Worm (Caenorhabditis elegans) whole organism, late embryonic: ENCODE data around the gene T24E12.6.

Experiments used
- F13H6.1 ChIP-seq: sonication (generic microtip); optimal IDR thresholded peaks from 2 replicates; lab custom pipeline; 2016; ENCODE audit warnings: missing genetic modification characterization, missing compliant biosample characterization
- Y22D7AL.16 ChIP-seq: sonication (generic microtip); optimal IDR thresholded peaks from 2 replicates; lab custom pipeline; 2016; ENCODE audit warnings: missing genetic modification characterization, missing compliant biosample characterization
- ama-1 ChIP-seq: fragments of 150-350 bp; optimal IDR thresholded peaks from 2 replicates; lab custom pipeline; 2014
- ceh-2 ChIP-seq: sonication (generic microtip); optimal IDR thresholded peaks from 2 replicates; lab custom pipeline; 2016; ENCODE audit warnings: missing genotype, missing genetic modification characterization, missing compliant biosample characterization
- ceh-30 ChIP-seq: fragments of 150-350 bp; optimal IDR thresholded peaks from 2 replicates; lab custom pipeline; 2014; ENCODE audit warnings: missing biosample characterization, missing genetic modification characterization
- ceh-45 ChIP-seq: fragments of 200-800 bp; sonication (Bioruptor generic); IDR thresholded peaks from 2 replicates; pipeline ENCODE4 v1.3.6; 2022; ENCODE audit warnings: missing genetic modification reagents, missing genetic modification characterization, missing compliant biosample characterization
- ets-4 ChIP-seq: sonication (generic microtip); optimal IDR thresholded peaks from 2 replicates; lab custom pipeline; 2016; ENCODE audit warnings: missing genetic modification characterization, missing compliant biosample characterization
- hlh-13 ChIP-seq: fragments of 200-800 bp; sonication (Bioruptor generic); optimal IDR thresholded peaks from 2 replicates; lab custom pipeline; 2018; ENCODE audit warnings: mild to moderate bottlenecking, missing genetic modification characterization, missing compliant biosample characterization
- pat-9 ChIP-seq: fragments of 200-800 bp; sonication (Bioruptor generic); optimal IDR thresholded peaks from 2 replicates; lab custom pipeline; 2018; ENCODE audit warnings: mild to moderate bottlenecking, missing genetic modification characterization, moderate library complexity, missing compliant biosample characterization
- pha-4 ChIP-seq: fragments of 150-350 bp; optimal IDR thresholded peaks from 2 replicates; lab custom pipeline; 2018; ENCODE audit warnings: missing biosample characterization, missing genetic modification reagents, missing genetic modification characterization
- pqm-1 ChIP-seq: sonication (generic microtip); optimal IDR thresholded peaks from 2 replicates; lab custom pipeline; 2016; ENCODE audit warnings: missing genetic modification characterization, missing compliant biosample characterization
- ttx-3 ChIP-seq: sonication (generic microtip); optimal IDR thresholded peaks from 2 replicates; lab custom pipeline; 2016; ENCODE audit warnings: missing genetic modification reagents, missing genetic modification characterization, missing compliant biosample characterization
- ztf-16 ChIP-seq: sonication (generic microtip); optimal IDR thresholded peaks from 2 replicates; lab custom pipeline; 2017; ENCODE audit warnings: missing genetic modification characterization, missing compliant biosample characterization

DNA sequence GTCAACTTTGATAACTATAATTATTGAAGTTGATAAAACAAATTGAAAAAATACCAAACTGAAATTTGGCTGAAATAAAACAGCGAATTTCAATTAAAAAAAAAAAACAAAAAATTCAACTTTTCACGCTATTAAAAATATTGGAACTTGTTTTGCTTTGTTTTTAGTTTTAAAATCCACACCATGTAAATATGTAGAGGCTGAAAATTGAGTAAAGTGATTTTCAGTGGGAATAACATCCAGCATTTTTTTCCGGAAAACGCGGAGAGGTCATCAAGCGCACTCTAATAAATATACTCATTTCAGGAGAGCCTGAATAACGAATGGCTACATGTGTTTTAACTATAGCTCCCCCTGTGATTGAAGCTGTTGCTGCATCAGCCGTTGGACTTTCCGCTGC is 7.9 kb downstream of the T24E12.6 start, which contains the start of gene rcd-1:
- no peak for TF ChIP-seq ceh-30 (tag; lab: Kevin White, UChicago)
- no peak for TF ChIP-seq ceh-45 (GFP tag; lab: Robert Waterston, UW)
- TF ChIP-seq pat-9 (tag; lab: Kevin White, UChicago), result no peak
- TF ChIP-seq ttx-3, result no peak
- no peak for TF ChIP-seq F13H6.1
- TF ChIP-seq ets-4, result no peak
- no peak for TF ChIP-seq ztf-16
- TF ChIP-seq pha-4, result no peak
- TF ChIP-seq Y22D7AL.16 (tag; lab: Kevin White, UChicago), result no peak
- TF ChIP-seq ceh-2 (tag; lab: Kevin White, UChicago), result no peak
- TF ChIP-seq pqm-1 (tag; lab: Kevin White, UChicago), result no peak
- TF ChIP-seq ama-1 (lab: Kevin White, UChicago), result no peak
- no peak for TF ChIP-seq hlh-13 (GFP tag; lab: Kevin White, UChicago)
